Worm (Caenorhabditis elegans): ENCODE data around the gene T19D12.6.

ce11 chrII:6651719-6652118, 8.8 kb upstream of the T19D12.6 start, which contains the start of gene sra-26:
- no peak for TF ChIP-seq eyg-1 (tag; optimal IDR thresholded peaks at IDR 0.05)
- TF ChIP-seq mec-3 (tag; optimal IDR thresholded peaks at IDR 0.05; ENCODE audit: borderline replicate concordance): no peak
- no peak for TF ChIP-seq npax-4 (tag; optimal IDR thresholded peaks at IDR 0.05)
- no peak for TF ChIP-seq ceh-48 (tag; optimal IDR thresholded peaks at IDR 0.05)
- no peak for TF ChIP-seq sox-2 (GFP tag; IDR thresholded peaks at IDR 0.05)
- no peak for TF ChIP-seq ama-1 (optimal IDR thresholded peaks at IDR 0.05)
- TF ChIP-seq hlh-13 (GFP tag; optimal IDR thresholded peaks at IDR 0.05): no peak
- TF ChIP-seq unc-42 (tag; optimal IDR thresholded peaks at IDR 0.05): no peak
- no peak for TF ChIP-seq C38D4.7 (GFP tag; optimal IDR thresholded peaks at IDR 0.05)
